Fruit fly (Drosophila melanogaster) ovary, adult (tissue): Measurements from ENCODE around the gene CG42688.

ENCODE experiments used
- CG17801 ChIP-seq: fragments of 200-800 bp; optimal IDR thresholded peaks from 2 replicates; lab custom pipeline; 2019; ENCODE audit warnings: missing biosample characterization, mild to moderate bottlenecking, missing genetic modification characterization, moderate library complexity; ENCODE audit not compliant: partially characterized antibody

The CG42688 gene

dm6 chr2L:19141435-19142126, 41.0 kb downstream of the CG42688 start:
- peak; percentile 86 for TF ChIP-seq CG17801 (GFP tag; lab: Kevin White, UChicago)

DNA sequence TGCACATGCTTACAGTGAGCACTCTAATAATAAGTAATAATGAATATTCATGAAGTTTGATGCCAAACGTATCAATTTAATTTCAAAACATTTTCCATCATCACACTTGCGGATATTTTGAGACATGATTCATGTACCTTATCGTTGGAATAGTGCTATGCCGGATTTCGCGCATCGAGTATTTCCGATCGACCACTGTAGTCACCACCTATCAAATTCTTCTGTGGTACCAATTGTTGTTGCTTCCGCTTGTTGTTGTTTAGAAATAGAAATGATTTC, 41.7 kb downstream of the CG42688 start:
- TF ChIP-seq CG17801 (GFP tag; lab: Kevin White, UChicago), result peak; percentile 79

DNA sequence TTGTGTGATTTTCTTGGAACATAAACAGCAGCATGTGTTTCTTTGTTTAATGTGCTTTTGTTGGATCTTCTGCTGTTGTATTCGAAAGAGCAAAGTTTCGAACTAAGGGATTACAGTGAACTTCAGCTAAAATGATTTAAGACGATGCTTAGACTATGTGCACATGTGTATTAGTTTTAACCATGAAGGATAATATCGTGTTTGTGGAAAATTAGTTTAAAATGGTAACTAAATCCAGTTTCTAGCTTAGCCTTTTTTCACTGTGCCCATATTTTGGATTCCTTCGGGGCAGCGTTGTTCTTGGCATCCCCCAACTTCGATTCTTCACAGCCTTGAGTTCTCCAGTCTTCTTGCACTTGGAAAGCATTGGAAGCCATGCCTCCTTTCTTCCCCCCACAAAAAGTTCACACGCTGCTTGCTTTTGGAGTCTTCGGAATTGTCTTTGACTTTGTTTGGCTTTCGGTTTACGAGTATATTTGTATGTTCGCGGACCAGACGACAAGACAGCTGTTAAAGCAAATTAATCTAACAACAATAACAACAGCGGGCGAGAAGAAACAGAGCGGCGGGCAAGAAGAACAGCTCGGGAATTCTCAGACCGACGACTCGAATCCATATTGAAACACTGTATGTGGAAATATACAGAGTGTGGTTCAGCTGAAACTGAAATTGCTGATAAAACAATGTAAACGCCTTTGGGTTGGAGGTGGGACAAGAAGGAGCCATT, 42.2 kb downstream of the CG42688 start:
- no peak for TF ChIP-seq CG17801 (GFP tag; lab: Kevin White, UChicago)

- no peak for TF ChIP-seq CG17801 (GFP tag; lab: Kevin White, UChicago)
Measured at dm6 chr2L:19139751-19140150, 42.9 kb downstream of the CG42688 start.

- TF ChIP-seq CG17801 (GFP tag; lab: Kevin White, UChicago), result no peak
Measured at dm6 chr2L:19138361-19139041, 44.1 kb downstream of the CG42688 start.

DNA sequence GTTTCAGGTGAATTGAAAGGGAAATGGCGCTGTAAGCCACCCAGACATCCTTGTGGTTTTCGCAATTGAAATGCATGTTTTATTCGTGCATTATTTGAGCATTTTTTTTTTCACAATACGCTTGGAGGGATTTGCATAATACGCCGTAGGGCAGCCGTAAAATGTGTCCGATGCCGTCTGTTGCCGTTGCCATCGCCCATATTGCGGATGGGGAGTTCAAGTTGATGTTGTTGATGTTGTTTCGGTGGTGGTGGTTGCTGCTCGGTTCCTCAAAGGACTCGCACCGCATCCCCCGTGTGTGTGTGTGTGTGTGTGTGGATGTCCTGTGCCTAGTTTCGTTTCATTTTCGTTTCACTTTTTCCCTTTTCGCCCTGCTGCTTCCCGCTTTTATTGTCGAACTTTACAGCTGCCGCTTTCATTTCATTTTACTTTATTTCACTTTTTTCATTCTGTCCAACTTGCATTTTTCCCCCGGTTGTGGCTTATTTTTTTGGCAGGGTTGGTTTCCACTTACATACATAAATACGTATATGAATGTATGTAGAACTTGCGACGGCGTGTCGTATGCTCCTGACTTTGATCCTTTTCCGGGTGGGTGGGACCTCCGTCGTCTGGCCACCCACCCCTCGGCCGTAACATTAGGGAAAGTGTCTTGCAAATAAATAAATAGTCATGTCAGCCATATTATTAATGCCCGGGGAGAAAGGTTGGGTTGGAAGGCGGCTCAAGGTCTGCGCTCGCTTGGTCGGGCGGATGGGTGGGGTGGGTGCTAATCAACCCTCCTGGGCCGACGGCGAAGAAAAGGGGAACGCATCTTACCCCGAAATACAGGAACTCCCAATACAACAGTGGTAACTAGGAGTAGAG, 44.9 kb downstream of the CG42688 start:
- TF ChIP-seq CG17801 (GFP tag; lab: Kevin White, UChicago), result no peak

DNA sequence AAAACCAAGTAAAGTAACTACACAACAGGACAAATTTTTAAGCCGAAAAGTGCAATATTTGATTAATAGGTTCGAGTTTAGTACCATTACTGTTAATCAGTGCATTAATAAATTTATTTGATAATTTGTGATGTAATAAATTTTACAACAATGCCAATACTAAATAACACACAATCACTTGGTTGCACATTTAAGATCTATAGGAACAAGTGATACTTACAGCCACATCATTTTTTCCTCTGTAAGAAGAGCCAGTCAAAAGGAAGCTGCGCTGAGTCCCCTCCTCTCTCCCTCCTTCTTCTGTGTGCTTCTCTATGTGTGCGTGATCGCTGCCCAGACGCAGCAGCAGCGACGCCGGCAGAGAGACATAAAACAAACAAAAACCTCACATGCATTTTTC, 45.9 kb downstream of the CG42688 start:
- TF ChIP-seq CG17801 (GFP tag; lab: Kevin White, UChicago), result peak; percentile 66

dm6 chr2L:19135955-19136677, 46.5 kb downstream of the CG42688 start:
- TF ChIP-seq CG17801 (GFP tag; lab: Kevin White, UChicago), result no peak

DNA sequence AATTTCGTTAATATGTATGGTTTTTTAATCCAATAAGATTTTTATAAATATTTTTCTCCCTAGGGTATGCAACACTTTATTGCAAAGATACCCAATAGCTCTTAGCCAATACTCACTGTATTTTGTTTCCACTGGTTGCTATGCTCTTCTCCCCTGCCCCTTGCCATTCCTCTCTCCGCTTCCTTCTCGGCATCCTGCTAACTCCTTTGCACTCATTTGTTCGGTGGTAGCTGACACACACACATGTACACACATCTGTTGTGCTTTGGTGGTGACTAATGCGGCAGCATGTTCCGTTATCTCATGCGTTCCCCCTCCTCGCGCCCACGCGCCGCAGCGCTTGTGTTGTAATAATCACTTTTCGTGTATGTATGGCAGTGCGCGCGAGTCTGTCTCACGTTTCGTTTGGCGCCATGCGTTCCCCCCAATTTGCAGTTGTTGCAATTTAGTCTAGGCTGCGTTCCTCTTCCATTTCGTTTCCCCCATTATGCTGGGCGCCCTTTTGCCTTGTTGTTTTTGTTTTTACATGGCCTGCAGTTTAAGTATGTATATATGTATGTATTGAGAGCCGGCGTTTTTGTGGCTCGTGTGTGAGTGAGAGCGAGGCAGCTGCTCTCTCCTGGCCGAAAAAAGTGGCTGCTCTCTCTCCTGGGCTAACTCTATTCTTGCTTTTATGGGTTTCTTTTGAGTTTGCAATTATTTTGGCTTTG, 47.6 kb downstream of the CG42688 start, which contains the start of gene Polr1D:
TSS of gene Polr1D (minus strand) at position 420 of the 710 bp plus-strand sequence.
- TF ChIP-seq CG17801 (GFP tag; lab: Kevin White, UChicago), result no peak

- TF ChIP-seq CG17801 (GFP tag; lab: Kevin White, UChicago), result no peak
Measured at dm6 chr2L:19134366-19134689, 48.3 kb downstream of the CG42688 start.

DNA sequence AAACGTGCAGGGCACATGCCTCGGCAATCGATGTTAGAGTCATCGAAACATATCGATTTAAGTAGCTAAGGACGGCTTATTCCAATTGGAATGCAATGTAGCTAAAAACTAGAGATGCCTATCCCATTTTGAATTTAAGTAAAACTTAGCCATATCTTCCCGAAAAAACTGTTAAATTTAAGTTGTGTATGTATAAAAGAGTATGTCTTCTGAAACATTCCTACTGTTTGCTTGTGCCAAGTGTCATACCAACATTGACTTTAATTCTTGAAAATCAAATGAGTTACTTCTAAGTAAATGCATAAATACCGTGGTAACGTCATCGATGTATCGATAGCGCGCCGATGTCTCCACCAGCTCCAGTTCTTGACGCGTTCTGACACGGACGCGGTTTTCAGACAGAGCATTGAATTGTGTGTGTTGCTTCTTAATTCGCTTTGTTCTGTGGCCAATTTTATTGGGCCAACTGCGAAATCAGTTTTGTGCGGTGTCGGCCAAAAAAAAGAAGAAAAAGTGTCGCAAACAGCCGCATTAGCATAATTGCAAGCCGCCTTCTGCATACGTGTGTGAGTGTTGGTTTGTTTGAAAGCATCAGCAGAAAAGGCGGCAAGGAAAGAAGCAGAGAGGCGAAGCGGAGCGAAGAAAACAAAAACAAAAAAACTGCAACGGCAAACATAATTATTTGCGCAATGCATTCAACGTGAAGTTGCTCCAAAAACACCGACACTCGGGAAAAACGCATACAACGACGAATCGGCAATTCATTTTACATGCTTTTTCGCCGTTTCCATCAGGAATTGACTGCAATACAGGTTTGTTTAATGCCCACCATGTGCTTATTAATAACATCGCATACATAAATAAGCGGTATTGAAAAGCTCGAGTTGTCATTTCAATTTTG, 48.9 kb downstream of the CG42688 start, which contains the start of gene brat:
TSS of gene brat (plus strand) at position 352 of the 901 bp plus-strand sequence.
- peak; percentile 33 for TF ChIP-seq CG17801 (GFP tag; lab: Kevin White, UChicago)
